Worm (Caenorhabditis elegans): Measurements from ENCODE around the gene nlt-1.
"Not testable (repeated sequence)": the region's sequence is repeated elsewhere in the genome, so short reads cannot be mapped to it uniquely, and the experiment has no call there.

The nlt-1 gene

DNA sequence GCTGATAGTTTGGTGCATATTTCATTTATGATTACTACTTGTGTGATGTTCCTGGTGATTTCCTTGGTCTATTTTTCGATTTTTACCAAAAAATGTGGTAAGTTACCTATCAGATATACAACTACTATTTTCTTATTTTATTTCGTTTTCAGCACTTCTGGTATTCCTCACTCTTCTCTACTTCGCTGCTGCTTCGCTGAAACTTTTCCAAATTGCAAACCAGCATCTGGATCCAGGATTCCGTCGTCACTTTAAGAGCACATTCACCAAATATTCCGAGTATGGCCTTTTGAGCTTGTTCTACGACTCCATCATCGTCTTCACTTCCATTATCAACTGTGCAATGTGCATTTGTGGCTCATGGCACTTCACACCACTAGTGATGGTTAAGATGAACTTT, 7.6 kb upstream of the nlt-1 start:
- TF ChIP-seq ceh-63 (GFP tag; optimal IDR thresholded peaks at IDR 0.05) = no peak
- no peak for TF ChIP-seq F16B12.6 (tag; optimal IDR thresholded peaks at IDR 0.05)
- TF ChIP-seq nhr-19 (GFP tag; conservative IDR thresholded peaks at IDR 0.05) = no peak
- no peak for TF ChIP-seq aly-2 (tag; optimal IDR thresholded peaks at IDR 0.05)

DNA sequence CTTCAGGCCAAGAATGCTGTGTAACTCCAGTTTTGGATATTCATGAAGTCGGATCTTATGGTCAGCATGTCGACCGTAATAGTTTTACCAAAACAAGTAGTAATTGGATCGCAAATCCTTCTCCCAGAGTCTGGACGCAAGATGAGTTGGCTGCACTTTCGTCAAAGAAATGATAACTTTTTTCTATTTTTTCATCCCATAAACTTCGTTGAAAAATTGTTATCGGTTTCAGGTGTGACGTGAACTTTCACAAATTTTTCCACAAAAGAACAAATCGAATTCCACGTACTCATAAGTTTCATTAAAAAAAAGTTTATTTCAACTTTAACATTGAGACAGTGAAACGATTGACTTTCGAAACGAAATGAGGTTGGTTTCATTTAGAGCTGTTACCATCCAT, 7.0 kb upstream of the nlt-1 start, which contains the start of gene ZK892.5:
TSS of gene ZK892.5 (plus strand) at position 301 of the 400 bp plus-strand sequence.
- TF ChIP-seq ets-5 (GFP tag; IDR thresholded peaks at IDR 0.05) (no peak), nhr-90 (tag; optimal IDR thresholded peaks at IDR 0.05; ENCODE audit: poor library complexity) (no peak), ama-1 (optimal IDR thresholded peaks at IDR 0.05) (no peak), tbx-2 (tag; optimal IDR thresholded peaks at IDR 0.05) (no peak), ces-1 (GFP tag; optimal IDR thresholded peaks at IDR 0.05) (no peak), jun-1 (tag; optimal IDR thresholded peaks at IDR 0.05) (no peak), lsy-2 (tag; optimal IDR thresholded peaks at IDR 0.05) (no peak), ztf-4 (tag; optimal IDR thresholded peaks at IDR 0.05) (no peak), F16B12.6 (tag; optimal IDR thresholded peaks at IDR 0.05) (no peak), irx-1 (tag; optimal IDR thresholded peaks at IDR 0.05) (no peak), skn-1 (tag; optimal IDR thresholded peaks at IDR 0.05) (no peak), ceh-90 (tag; optimal IDR thresholded peaks at IDR 0.05) (no peak), mdl-1 (tag; optimal IDR thresholded peaks at IDR 0.05) (no peak), dpl-1 (GFP tag; optimal IDR thresholded peaks at IDR 0.05) (no peak), hpl-2 (GFP tag; optimal IDR thresholded peaks at IDR 0.05) (no peak), fkh-10 (GFP tag; optimal IDR thresholded peaks at IDR 0.05) (no peak), nhr-28 (tag; optimal IDR thresholded peaks at IDR 0.05) (no peak)

DNA sequence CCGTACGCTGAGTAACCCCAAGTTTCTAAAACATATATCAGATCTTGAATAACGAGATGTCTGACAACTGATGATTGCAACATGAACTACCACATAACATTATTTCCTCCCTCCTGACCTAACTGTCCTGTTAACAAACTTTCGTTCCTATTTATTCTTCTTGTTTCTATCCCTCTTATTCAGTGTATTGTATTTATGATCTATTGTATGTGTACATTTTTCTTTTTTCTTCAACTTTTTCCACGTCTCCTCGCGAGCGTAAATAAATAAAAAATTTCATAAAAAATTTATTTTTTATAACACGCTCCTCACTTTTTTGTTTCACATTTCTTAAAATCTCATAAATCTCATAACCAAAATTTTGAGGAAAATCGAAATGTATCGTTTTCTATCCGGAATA, 5.3 kb upstream of the nlt-1 start, which contains the start of gene ZK892.4:
TSS of gene ZK892.4 (plus strand) at position 301 of the 400 bp plus-strand sequence.
- not testable (repeated sequence) for TF ChIP-seq skn-1 (tag; optimal IDR thresholded peaks at IDR 0.05); unc-86 (tag; optimal IDR thresholded peaks at IDR 0.05); nhr-90 (tag; optimal IDR thresholded peaks at IDR 0.05; ENCODE audit: poor library complexity)

DNA sequence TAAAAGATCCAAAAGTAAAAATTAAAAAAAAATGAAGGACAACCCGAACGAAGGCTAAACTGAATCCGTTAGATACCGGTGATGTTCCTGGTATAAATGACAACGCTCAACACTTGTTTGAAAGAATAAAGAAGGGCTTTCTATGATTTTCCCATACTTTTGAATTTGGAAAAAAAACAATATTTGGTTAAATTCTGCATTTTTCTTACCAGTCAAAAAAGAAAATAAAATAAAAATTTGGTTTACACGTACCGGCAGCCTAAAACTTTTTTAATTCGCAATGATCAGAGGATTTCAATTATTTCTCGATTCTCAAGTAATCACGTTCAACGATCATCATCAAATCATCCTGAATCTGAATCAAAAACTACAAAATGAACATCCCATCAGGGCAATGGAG, 604 bp upstream of the nlt-1 start, which contains the start of gene ZK892.3:
TSS of gene ZK892.3 (plus strand) at position 301 of the 400 bp plus-strand sequence.
- no peak for TF ChIP-seq nhr-77 (tag; optimal IDR thresholded peaks at IDR 0.05)
- no peak for TF ChIP-seq efl-1 (optimal IDR thresholded peaks at IDR 0.05)
- TF ChIP-seq efl-1 (GFP tag; optimal IDR thresholded peaks at IDR 0.05 in 1 of 2) = peak in 1 of 2 experiments; percentile 43
- TF ChIP-seq nhr-76 (tag; optimal IDR thresholded peaks at IDR 0.05) = no peak
- TF ChIP-seq unc-30 (tag; optimal IDR thresholded peaks at IDR 0.05) = no peak

DNA sequence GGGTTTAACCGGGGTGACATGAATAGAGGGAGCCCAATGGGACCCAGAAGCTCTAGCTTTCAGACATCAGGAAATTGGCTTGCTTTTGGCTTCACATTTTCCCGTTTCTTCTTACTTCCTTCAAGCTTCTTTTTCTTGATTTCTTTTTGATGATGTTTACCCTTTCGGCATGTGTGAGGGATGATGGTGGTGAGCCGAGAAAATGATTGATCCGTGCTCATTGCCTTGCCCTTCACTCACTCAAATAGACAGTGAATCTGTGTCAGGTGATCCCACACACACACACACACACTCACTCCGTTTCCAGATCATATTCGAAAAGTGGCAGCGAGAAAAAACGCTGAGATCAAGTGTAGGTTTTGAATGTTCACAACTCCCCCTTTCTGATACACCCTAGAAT, 6.3 kb downstream of the nlt-1 start:
- no peak for TF ChIP-seq pax-3 (tag; optimal IDR thresholded peaks at IDR 0.05)
- no peak for TF ChIP-seq efl-1 (optimal IDR thresholded peaks at IDR 0.05)
- peak in 1 of 2 experiments; percentile 28 for TF ChIP-seq efl-1 (GFP tag; optimal IDR thresholded peaks at IDR 0.05 in 1 of 2)

DNA sequence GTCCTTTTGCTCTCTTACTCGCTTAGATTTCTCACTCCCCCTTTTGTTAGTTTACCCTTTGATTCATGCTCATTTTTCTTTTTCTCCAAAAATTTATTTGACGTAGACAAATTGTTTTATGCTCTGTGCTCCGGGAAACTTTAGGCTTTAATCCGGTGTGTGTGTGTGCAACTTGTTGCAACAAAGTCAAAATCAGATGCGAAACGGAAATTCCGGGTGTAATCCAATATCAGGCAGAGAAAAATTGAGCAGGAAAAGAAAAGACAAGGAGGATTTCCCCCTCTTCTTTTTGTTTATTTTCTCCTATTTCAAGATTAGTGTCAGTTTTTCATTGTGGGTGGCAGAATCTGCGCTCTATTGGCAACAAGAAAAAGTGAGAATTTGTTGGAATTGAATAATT, 8.5 kb downstream of the nlt-1 start:
- TF ChIP-seq alr-1 (tag; optimal IDR thresholded peaks at IDR 0.05; ENCODE audit: borderline replicate concordance) = no peak
- TF ChIP-seq lin-14 (GFP tag; optimal IDR thresholded peaks at IDR 0.05) = peak; percentile 67
- TF ChIP-seq Y116A8C.19 (tag; optimal IDR thresholded peaks at IDR 0.05; ENCODE audit: borderline replicate concordance) = no peak
- TF ChIP-seq tbx-2 (tag; optimal IDR thresholded peaks at IDR 0.05) = peak; percentile 30
- TF ChIP-seq xbp-1 (tag; optimal IDR thresholded peaks at IDR 0.05) = no peak
- TF ChIP-seq egl-13 (tag; optimal IDR thresholded peaks at IDR 0.05) = no peak
- peak; percentile 89 for TF ChIP-seq fkh-10 (GFP tag; optimal IDR thresholded peaks at IDR 0.05)

DNA sequence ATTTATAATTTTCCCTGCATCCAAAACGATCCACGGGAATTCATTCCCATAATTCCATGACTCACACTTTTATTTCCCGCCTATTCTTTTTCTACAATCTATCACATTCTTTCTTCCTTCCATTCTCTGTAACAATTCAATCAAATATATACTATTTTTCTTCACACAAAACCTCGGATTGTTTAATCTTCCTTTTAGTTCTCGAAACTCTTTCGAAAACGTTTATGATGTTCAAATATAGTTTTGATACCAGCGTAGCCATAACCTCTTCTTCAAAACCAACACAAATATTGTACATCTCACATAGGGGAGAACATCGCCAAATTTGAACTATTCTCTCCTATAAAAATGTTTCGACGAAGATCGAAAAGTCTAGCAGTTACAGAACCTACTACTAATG, 10.1 kb downstream of the nlt-1 start, which contains the start of gene lec-3:
TSS of gene lec-3 (plus strand) at position 301 of the 400 bp plus-strand sequence.
- no peak for TF ChIP-seq fkh-10 (GFP tag; optimal IDR thresholded peaks at IDR 0.05)
- no peak for TF ChIP-seq skn-1 (tag; optimal IDR thresholded peaks at IDR 0.05)
- TF ChIP-seq ztf-4 (tag; optimal IDR thresholded peaks at IDR 0.05) = no peak
- TF ChIP-seq dpl-1 (GFP tag; optimal IDR thresholded peaks at IDR 0.05) = no peak
- TF ChIP-seq mef-2 (tag; optimal IDR thresholded peaks at IDR 0.05) = no peak
- no peak for TF ChIP-seq snu-23 (GFP tag; optimal IDR thresholded peaks at IDR 0.05)
- no peak for TF ChIP-seq tlp-1 (tag; optimal IDR thresholded peaks at IDR 0.05)

Measured in whole organism, L1 larva.